Worm (Caenorhabditis elegans): ENCODE data around the gene T24H10.4.

ce11 chrII:9117789-9118242 lies 8.5 kb downstream of the T24H10.4 start:
- TF ChIP-seq nhr-28 (tag; optimal IDR thresholded peaks at IDR 0.05): no peak
- no peak for TF ChIP-seq skn-1 (tag; optimal IDR thresholded peaks at IDR 0.05)
- no peak for TF ChIP-seq elt-1 (tag; optimal IDR thresholded peaks at IDR 0.05)
- TF ChIP-seq ceh-16 (tag; optimal IDR thresholded peaks at IDR 0.05): no peak
- TF ChIP-seq ZK546.5 (tag; optimal IDR thresholded peaks at IDR 0.05): no peak
- no peak for TF ChIP-seq egl-27 (tag; optimal IDR thresholded peaks at IDR 0.05)
- TF ChIP-seq fos-1 (tag; optimal IDR thresholded peaks at IDR 0.05): no peak
- peak; percentile 50 for TF ChIP-seq pqm-1 (tag; optimal IDR thresholded peaks at IDR 0.05)
- no peak for TF ChIP-seq zag-1 (tag; optimal IDR thresholded peaks at IDR 0.05)
- TF ChIP-seq ztf-11 (tag; optimal IDR thresholded peaks at IDR 0.05): no peak
